Worm (Caenorhabditis elegans): Measurements from ENCODE around the gene F23H11.5.

F23H11.5 gene

DNA sequence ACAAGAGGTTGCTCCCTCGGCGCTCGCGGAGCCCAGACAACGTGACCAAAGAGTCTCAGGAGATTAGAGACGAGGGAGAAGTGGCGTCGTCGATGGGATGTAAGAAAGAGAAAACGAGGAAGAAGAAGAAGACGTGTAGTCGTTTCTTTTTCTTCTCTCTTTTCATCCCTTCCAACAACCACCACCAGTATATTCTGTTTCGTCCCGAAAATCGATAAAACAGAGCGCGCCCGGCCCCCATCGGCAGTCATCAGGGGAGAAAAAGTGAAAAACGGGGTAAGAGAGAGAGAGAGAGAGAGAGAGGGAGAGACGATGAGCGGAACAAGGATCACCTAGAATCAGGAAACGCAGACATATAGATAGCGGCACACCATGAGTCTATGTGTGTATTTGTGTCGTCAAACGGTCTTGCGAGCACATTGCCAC, 22.5 kb downstream of the F23H11.5 start (continued):
- TF ChIP-seq ceh-9 (tag; optimal IDR thresholded peaks at IDR 0.05) (no peak), ztf-4 (tag; optimal IDR thresholded peaks at IDR 0.05) (no peak), egl-27 (tag; optimal IDR thresholded peaks at IDR 0.05) (peak; percentile 50), nhr-23 (tag; optimal IDR thresholded peaks at IDR 0.05) (peak; percentile 60), pha-4 (tag; optimal IDR thresholded peaks at IDR 0.05) (peak; percentile 46), ztf-11 (tag; optimal IDR thresholded peaks at IDR 0.05) (no peak), daf-12 (tag; optimal IDR thresholded peaks at IDR 0.05) (no peak), sea-2 (GFP tag; optimal IDR thresholded peaks at IDR 0.05) (peak; percentile 79), nhr-12 (tag; optimal IDR thresholded peaks at IDR 0.05) (no peak), eor-1 (tag; optimal IDR thresholded peaks at IDR 0.05) (no peak), nfya-1 (tag; optimal IDR thresholded peaks at IDR 0.05; ENCODE audit: insufficient read depth) (peak; percentile 82), nhr-237 (tag; optimal IDR thresholded peaks at IDR 0.05) (no peak), jun-1 (tag; optimal IDR thresholded peaks at IDR 0.05) (peak; percentile 31), skn-1 (tag; optimal IDR thresholded peaks at IDR 0.05) (peak; percentile 41), ama-1 (optimal IDR thresholded peaks at IDR 0.05) (peak; percentile 45)

DNA sequence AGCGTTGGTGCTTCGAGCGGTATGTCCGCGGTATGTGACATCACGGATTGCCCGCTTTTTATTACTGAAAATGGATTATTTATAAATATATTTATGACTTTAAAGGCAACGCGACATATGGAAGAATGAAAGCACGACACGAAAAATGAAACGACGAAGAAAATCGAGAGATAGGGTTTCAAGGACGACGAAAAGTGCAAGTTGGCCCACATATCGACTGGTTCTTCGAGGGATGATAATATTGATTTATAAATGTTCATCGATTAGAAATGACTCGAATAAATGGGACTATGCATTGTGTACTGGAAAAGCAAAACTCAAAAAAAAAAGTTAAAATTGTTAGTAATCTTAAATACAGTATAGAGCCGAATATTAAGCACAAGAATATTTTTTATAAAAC, 23.7 kb downstream of the F23H11.5 start, which contains the start of gene zer-1:
Gene zer-1, minus strand, starts transcription at position 68 of the 400 bp plus-strand sequence.
- peak; percentile 37 for TF ChIP-seq nhr-23 (tag; optimal IDR thresholded peaks at IDR 0.05)
- no peak for TF ChIP-seq egl-5 (tag; optimal IDR thresholded peaks at IDR 0.05)
- no peak for TF ChIP-seq nhr-11 (tag; optimal IDR thresholded peaks at IDR 0.05)
- TF ChIP-seq unc-39 (tag; optimal IDR thresholded peaks at IDR 0.05) = no peak
- TF ChIP-seq elt-2 (tag; optimal IDR thresholded peaks at IDR 0.05) = no peak
- TF ChIP-seq skn-1 (tag; optimal IDR thresholded peaks at IDR 0.05) = no peak
- TF ChIP-seq ama-1 (optimal IDR thresholded peaks at IDR 0.05) = peak; percentile 21
- no peak for TF ChIP-seq elt-1 (tag; optimal IDR thresholded peaks at IDR 0.05)
- peak; percentile 24 for TF ChIP-seq nhr-25 (tag; optimal IDR thresholded peaks at IDR 0.05)
- no peak for TF ChIP-seq ceh-82 (tag; optimal IDR thresholded peaks at IDR 0.05)
- TF ChIP-seq ceh-28 (tag; optimal IDR thresholded peaks at IDR 0.05) = peak; percentile 67

DNA sequence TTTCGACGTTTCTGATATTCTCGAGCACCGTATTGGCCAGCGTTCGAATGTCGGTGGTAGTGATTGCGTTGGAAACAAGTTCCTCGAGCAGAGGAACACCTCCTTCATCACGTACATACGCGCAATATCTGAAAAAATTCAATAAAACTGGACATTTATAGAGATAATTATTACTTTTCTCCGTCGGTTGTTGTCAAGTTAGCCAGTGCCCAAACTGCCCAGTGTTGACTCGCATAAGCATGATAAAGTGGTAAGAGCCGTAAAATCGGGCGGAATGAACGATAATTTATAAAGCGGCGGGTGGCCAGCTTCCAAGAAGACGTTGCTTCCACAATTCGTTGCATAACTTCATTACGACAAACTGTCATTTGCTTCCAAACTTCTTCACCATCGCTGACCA, 26.8 kb downstream of the F23H11.5 start:
- TF ChIP-seq eor-1 (tag; optimal IDR thresholded peaks at IDR 0.05) (no peak), nhr-12 (tag; optimal IDR thresholded peaks at IDR 0.05) (no peak), lin-15B (tag; optimal IDR thresholded peaks at IDR 0.05) (no peak), nhr-76 (tag; optimal IDR thresholded peaks at IDR 0.05) (no peak), sea-2 (GFP tag; optimal IDR thresholded peaks at IDR 0.05) (no peak)

DNA sequence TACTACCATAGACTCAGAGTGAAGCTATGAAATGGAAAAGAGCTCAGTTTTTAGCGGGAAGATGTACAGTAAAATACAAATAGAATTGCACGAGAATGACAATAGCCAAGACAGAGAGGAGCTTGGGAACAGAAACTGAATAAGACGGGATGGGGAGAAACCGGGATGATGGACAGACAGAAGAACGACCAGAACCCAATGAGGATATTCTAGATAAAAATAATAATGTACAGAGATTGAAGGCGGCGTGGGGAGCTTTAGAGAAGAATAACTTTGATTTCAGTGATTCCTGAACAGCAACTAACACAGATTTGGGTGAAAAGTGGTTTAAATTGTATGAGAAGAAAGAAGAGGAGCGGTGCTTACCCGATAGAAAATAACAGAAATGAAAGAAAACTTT, 28.9 kb downstream of the F23H11.5 start:
- TF ChIP-seq lsy-12 (tag; optimal IDR thresholded peaks at IDR 0.05) (no peak), elt-2 (tag; optimal IDR thresholded peaks at IDR 0.05) (no peak), ceh-9 (tag; optimal IDR thresholded peaks at IDR 0.05) (no peak), nhr-77 (tag; optimal IDR thresholded peaks at IDR 0.05) (no peak), mdl-1 (tag; optimal IDR thresholded peaks at IDR 0.05) (no peak), lin-15B (tag; optimal IDR thresholded peaks at IDR 0.05) (no peak), sea-2 (GFP tag; optimal IDR thresholded peaks at IDR 0.05) (no peak), snpc-4 (tag; optimal IDR thresholded peaks at IDR 0.05) (no peak), fkh-2 (tag; optimal IDR thresholded peaks at IDR 0.05) (no peak), zag-1 (tag; optimal IDR thresholded peaks at IDR 0.05) (no peak), tbx-2 (tag; optimal IDR thresholded peaks at IDR 0.05) (no peak), egl-5 (tag; optimal IDR thresholded peaks at IDR 0.05) (no peak), ZK546.5 (tag; optimal IDR thresholded peaks at IDR 0.05) (no peak), unc-62 (GFP tag; optimal IDR thresholded peaks at IDR 0.05) (no peak), ceh-16 (tag; optimal IDR thresholded peaks at IDR 0.05) (no peak)

DNA sequence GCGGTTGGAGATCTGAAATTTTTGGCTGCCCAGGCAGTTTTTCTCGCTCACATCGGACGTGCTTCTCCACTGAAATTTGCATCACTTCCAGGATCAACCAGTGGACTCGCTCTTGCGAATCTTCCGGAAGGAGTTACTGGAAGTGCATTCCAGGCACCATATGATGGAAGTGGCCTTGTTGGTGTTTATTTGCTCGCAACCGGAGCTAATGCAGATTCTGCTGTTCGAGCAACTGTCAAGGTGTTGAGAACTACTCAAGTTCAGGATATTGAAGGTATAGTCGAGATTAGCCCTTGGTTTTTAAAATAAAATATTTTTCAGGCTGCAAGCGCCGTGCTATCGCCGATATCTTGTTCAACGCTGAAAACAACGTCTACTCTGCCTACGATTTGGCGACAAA, 29.6 kb downstream of the F23H11.5 start:
- no peak for TF ChIP-seq skn-1 (tag; optimal IDR thresholded peaks at IDR 0.05)
- no peak for TF ChIP-seq nhr-76 (tag; optimal IDR thresholded peaks at IDR 0.05)
- no peak for TF ChIP-seq fos-1 (tag; optimal IDR thresholded peaks at IDR 0.05)
- no peak for TF ChIP-seq elt-1 (tag; optimal IDR thresholded peaks at IDR 0.05)
- peak; percentile 8 for TF ChIP-seq nhr-43 (tag; optimal IDR thresholded peaks at IDR 0.05; ENCODE audit: poor library complexity, severe bottlenecking)
- TF ChIP-seq ceh-16 (tag; optimal IDR thresholded peaks at IDR 0.05) = no peak

Measured in whole organism, L3 larva.